Fruit fly (Drosophila melanogaster) whole organism, wandering third instar larva: Measurements from ENCODE around the gene Zip71B.
A peak's percentile ranks its signal among the peaks of the same experiment; 100 is the strongest.

Experiments
- Dfd ChIP-seq: fragments of >200 bp; optimal IDR thresholded peaks from 2 replicates; lab custom pipeline; 2017; ENCODE audit warnings: missing biosample characterization, missing genetic modification characterization
- GATAd ChIP-seq: sonication (Bioruptor generic); optimal IDR thresholded peaks from 2 replicates; lab custom pipeline; 2016; ENCODE audit warnings: missing biosample characterization, missing genetic modification characterization
- Hnf4 ChIP-seq: fragments of 200-800 bp; sonication (Bioruptor generic); optimal IDR thresholded peaks from 2 replicates; lab custom pipeline; 2016; ENCODE audit warnings: missing biosample characterization, mild to moderate bottlenecking, missing genetic modification characterization
- Mio ChIP-seq: sonication (Bioruptor generic); optimal IDR thresholded peaks from 2 replicates; lab custom pipeline; 2016; ENCODE audit warnings: missing biosample characterization, missing genetic modification characterization
- OdsH ChIP-seq: fragments of 200-800 bp; sonication (Bioruptor generic); optimal IDR thresholded peaks from 2 replicates; lab custom pipeline; 2016; ENCODE audit warnings: missing biosample characterization, mild to moderate bottlenecking, missing genetic modification characterization
- br ChIP-seq: fragments of 200-800 bp; sonication (Bioruptor generic); optimal IDR thresholded peaks from 2 replicates; lab custom pipeline; 2016; ENCODE audit warnings: missing biosample characterization, missing genetic modification characterization
- h ChIP-seq: fragments of 200-800 bp; sonication (Bioruptor generic); optimal IDR thresholded peaks from 3 replicates; lab custom pipeline; 2016; ENCODE audit warnings: missing biosample characterization, mild to moderate bottlenecking, missing genetic modification characterization
- lola ChIP-seq: fragments of >200 bp; optimal IDR thresholded peaks from 2 replicates; lab custom pipeline; 2017; ENCODE audit warnings: missing biosample characterization, missing genetic modification characterization
- pan ChIP-seq: fragments of >200 bp; optimal IDR thresholded peaks from 2 replicates; lab custom pipeline; 2017
- psq ChIP-seq: fragments of 200-800 bp; sonication (Bioruptor generic); optimal IDR thresholded peaks from 3 replicates; lab custom pipeline; 2017; ENCODE audit warnings: missing biosample characterization, mild to moderate bottlenecking, missing genetic modification characterization, moderate library complexity
- usp ChIP-seq: fragments of >200 bp; optimal IDR thresholded peaks from 2 replicates; lab custom pipeline; 2017; ENCODE audit warnings: missing biosample characterization, missing genetic modification characterization
- woc ChIP-seq: sonication (Bioruptor generic); optimal IDR thresholded peaks from 2 replicates; lab custom pipeline; 2016; ENCODE audit warnings: missing biosample characterization, mild to moderate bottlenecking, missing genetic modification characterization

DNA sequence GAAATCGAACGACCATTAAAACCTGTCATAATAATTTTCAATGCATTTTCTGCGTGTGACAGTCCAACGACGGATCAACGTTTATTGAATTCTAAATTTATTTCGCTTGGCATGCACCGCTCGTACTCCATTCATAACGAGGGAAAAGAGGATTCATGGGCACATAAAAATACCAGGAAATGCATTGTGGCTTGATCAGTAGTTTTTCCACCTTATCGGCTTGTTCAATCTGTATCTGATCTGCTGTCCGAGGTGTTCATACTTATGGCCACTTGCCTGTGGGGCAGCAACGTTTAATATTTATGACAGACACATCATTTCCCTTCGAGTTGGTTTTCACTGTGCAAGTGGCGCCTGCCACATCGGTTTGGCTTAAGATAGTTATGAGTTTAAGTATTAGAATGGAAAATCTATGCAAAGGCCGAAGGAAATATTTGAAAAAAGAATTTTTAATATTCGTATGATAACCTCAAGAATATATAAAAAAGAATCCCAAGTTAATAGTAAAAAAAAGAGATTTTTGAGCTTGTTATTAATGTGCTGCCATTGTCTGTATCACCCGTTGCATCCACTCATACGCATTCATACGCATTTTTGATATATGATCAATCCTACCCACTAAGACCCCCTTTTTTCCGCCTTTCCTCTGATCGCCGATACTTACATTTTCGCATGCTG, 15.3 kb downstream of the Zip71B start:
- peak; percentile 7 for TF ChIP-seq psq (GFP tag; lab: Kevin White, UChicago)
- TF ChIP-seq GATAd (GFP tag; lab: Kevin White, UChicago): no peak
- no peak for TF ChIP-seq usp (GFP tag; lab: Kevin White, UChicago)
- TF ChIP-seq OdsH: no peak
- no peak for TF ChIP-seq lola (GFP tag; lab: Kevin White, UChicago)
- TF ChIP-seq Hnf4 (GFP tag; lab: Kevin White, UChicago): no peak
- no peak for TF ChIP-seq Dfd (GFP tag; lab: Kevin White, UChicago)
- no peak for TF ChIP-seq h (GFP tag; lab: Kevin White, UChicago)
- TF ChIP-seq br (GFP tag; lab: Kevin White, UChicago): no peak
- TF ChIP-seq Mio (GFP tag; lab: Kevin White, UChicago): no peak
- no peak for TF ChIP-seq pan (lab: Kevin White, UChicago)
- TF ChIP-seq woc (GFP tag; lab: Kevin White, UChicago): no peak
